Worm (Caenorhabditis elegans): ENCODE results near the gene F46C3.2.

The F46C3.2 gene

ce11 chrX:11385916-11386315 lies 32.7 kb downstream of the F46C3.2 start:
- TF ChIP-seq unc-62 (GFP tag; optimal IDR thresholded peaks at IDR 0.05) = no peak

- TF ChIP-seq unc-62 (GFP tag; optimal IDR thresholded peaks at IDR 0.05) = no peak
Observed at ce11 chrX:11384534-11385441, 33.8 kb downstream of the F46C3.2 start, which contains the start of the genes F08B12.11 and prmn-1. TSS of gene F08B12.11 (plus strand) at chrX:11385054. TSS of gene prmn-1 (plus strand) at chrX:11385084.

- TF ChIP-seq unc-62 (GFP tag; optimal IDR thresholded peaks at IDR 0.05) = no peak
Observed at ce11 chrX:11383359-11383758, 35.2 kb downstream of the F46C3.2 start.

- no peak for TF ChIP-seq unc-62 (GFP tag; optimal IDR thresholded peaks at IDR 0.05)
Observed at ce11 chrX:11379135-11379781, 39.3 kb downstream of the F46C3.2 start.

ce11 chrX:11377370-11377769 lies 41.2 kb downstream of the F46C3.2 start, which contains the start of gene tni-1:
TSS of gene tni-1 (minus strand) at chrX:11377470.
- no peak for TF ChIP-seq unc-62 (GFP tag; optimal IDR thresholded peaks at IDR 0.05)

ce11 chrX:11375509-11375908 lies 43.1 kb downstream of the F46C3.2 start, which contains the start of gene F42E11.3:
TSS of gene F42E11.3 (minus strand) at chrX:11375609.
- no peak for TF ChIP-seq unc-62 (GFP tag; optimal IDR thresholded peaks at IDR 0.05)

ce11 chrX:11370090-11370489 lies 48.5 kb downstream of the F46C3.2 start:
- TF ChIP-seq unc-62 (GFP tag; optimal IDR thresholded peaks at IDR 0.05) = no peak

ce11 chrX:11368845-11369244 lies 49.7 kb downstream of the F46C3.2 start:
- no peak for TF ChIP-seq unc-62 (GFP tag; optimal IDR thresholded peaks at IDR 0.05)

- TF ChIP-seq unc-62 (GFP tag; optimal IDR thresholded peaks at IDR 0.05) = no peak
Observed at ce11 chrX:11368417-11368816, 50.1 kb downstream of the F46C3.2 start, which contains the start of gene ttyh-1. TSS of gene ttyh-1 (plus strand) at chrX:11368717.

ce11 chrX:11367640-11368039 lies 50.9 kb downstream of the F46C3.2 start:
- TF ChIP-seq unc-62 (GFP tag; optimal IDR thresholded peaks at IDR 0.05) = no peak

ce11 chrX:11367087-11367486 lies 51.5 kb downstream of the F46C3.2 start:
- no peak for TF ChIP-seq unc-62 (GFP tag; optimal IDR thresholded peaks at IDR 0.05)
